Worm (Caenorhabditis elegans): ENCODE data around the gene W05H9.2.

Gene W05H9.2

DNA sequence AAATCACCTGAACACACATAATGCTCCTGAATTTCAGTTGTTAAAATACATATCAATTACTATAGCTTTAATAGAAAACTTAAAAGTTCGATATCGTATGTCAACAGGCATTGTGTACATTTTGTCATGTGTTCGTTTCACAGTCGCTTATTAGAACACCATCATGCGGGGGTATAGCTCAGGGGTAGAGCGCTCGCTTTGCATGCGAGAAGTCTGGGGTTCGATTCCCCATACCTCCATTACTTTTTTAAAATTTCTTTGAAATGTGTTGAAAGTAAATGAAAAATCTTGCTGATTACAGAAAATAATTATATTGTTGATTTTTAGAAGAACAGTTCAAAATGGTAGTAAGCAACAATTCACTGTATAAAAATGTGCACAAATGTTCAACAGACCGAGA is 19.3 kb downstream of the W05H9.2 start:
- TF ChIP-seq ztf-25 (GFP tag; IDR thresholded peaks at IDR 0.05) = peak; percentile 94
- no peak for TF ChIP-seq F10E7.11 (tag; optimal IDR thresholded peaks at IDR 0.05)
- no peak for TF ChIP-seq ztf-3 (GFP tag; optimal IDR thresholded peaks at IDR 0.05)
- TF ChIP-seq tlf-1 (GFP tag; optimal IDR thresholded peaks at IDR 0.05) = peak; percentile 40
- no peak for TF ChIP-seq C06A6.2 (GFP tag; conservative IDR thresholded peaks at IDR 0.05)
- TF ChIP-seq lin-35 (GFP tag; optimal IDR thresholded peaks at IDR 0.05) = peak in 1 of 3 experiments; percentile 46
- TF ChIP-seq cebp-2 (GFP tag; IDR thresholded peaks at IDR 0.05) = 0 out of 2 replicates have a peak, but pooled peaks have one; percentile 88
- TF ChIP-seq ceh-79 (tag; optimal IDR thresholded peaks at IDR 0.05) = no peak
- TF ChIP-seq nhr-120 (GFP tag; IDR thresholded peaks at IDR 0.05) = no peak
- TF ChIP-seq attf-5 (GFP tag; optimal IDR thresholded peaks at IDR 0.05) = peak; percentile 56
- peak; percentile 97 for TF ChIP-seq lin-26 (GFP tag; IDR thresholded peaks at IDR 0.05)
- TF ChIP-seq somi-1 (GFP tag; optimal IDR thresholded peaks at IDR 0.05) = peak; percentile 79
- TF ChIP-seq F55B11.4 (tag; optimal IDR thresholded peaks at IDR 0.05; ENCODE audit: borderline replicate concordance, insufficient read depth) = no peak
- TF ChIP-seq dox-1 (GFP tag; IDR thresholded peaks at IDR 0.05) = peak; percentile 62; the same call in 1 of the 2 replicates
- TF ChIP-seq mxl-1 (tag; optimal IDR thresholded peaks at IDR 0.05) = peak; percentile 90
- TF ChIP-seq chd-7 (tag; optimal IDR thresholded peaks at IDR 0.05) = peak; percentile 69
- TF ChIP-seq F37B4.10 (GFP tag; IDR thresholded peaks at IDR 0.05) = no peak
- no peak for TF ChIP-seq lin-40 (tag; optimal IDR thresholded peaks at IDR 0.05)
- TF ChIP-seq B0035.1 (tag; optimal IDR thresholded peaks at IDR 0.05) = peak; percentile 37
- TF ChIP-seq xnd-1 (tag; optimal IDR thresholded peaks at IDR 0.05) = no peak
- TF ChIP-seq mel-28 (tag; optimal IDR thresholded peaks at IDR 0.05; ENCODE audit: borderline replicate concordance) = no peak
- no peak for TF ChIP-seq aptf-2 (GFP tag; conservative IDR thresholded peaks at IDR 0.05)
- TF ChIP-seq lag-1 (GFP tag; IDR thresholded peaks at IDR 0.05) = no peak
- TF ChIP-seq madf-6 (GFP tag; IDR thresholded peaks at IDR 0.05) = peak; percentile 58
- no peak for TF ChIP-seq ceh-58 (GFP tag; IDR thresholded peaks at IDR 0.05)
- 0 out of 2 replicates have a peak, but pooled peaks have one; percentile 50 for TF ChIP-seq hsf-1 (GFP tag; IDR thresholded peaks at IDR 0.05)
- TF ChIP-seq ztf-18 (tag; optimal IDR thresholded peaks at IDR 0.05) = peak; percentile 69
- TF ChIP-seq F33H1.4 (GFP tag; IDR thresholded peaks at IDR 0.05) = no peak
- no peak for TF ChIP-seq lir-1 (GFP tag; conservative IDR thresholded peaks at IDR 0.05)
- TF ChIP-seq lsl-1 (GFP tag; optimal IDR thresholded peaks at IDR 0.05) = peak; percentile 3
- peak; percentile 80 for TF ChIP-seq ekl-4 (GFP tag; IDR thresholded peaks at IDR 0.05)
- 0 out of 2 replicates have a peak, but pooled peaks have one; percentile 57 for TF ChIP-seq hmg-20 (GFP tag; IDR thresholded peaks at IDR 0.05)
- peak; percentile 76 for TF ChIP-seq pbrm-1 (GFP tag; IDR thresholded peaks at IDR 0.05)
- peak; percentile 27 for TF ChIP-seq F49E8.2 (tag; optimal IDR thresholded peaks at IDR 0.05; ENCODE audit: insufficient read depth)
- TF ChIP-seq him-1 (tag; optimal IDR thresholded peaks at IDR 0.05) = peak; percentile 97
- TF ChIP-seq ccch-3 (GFP tag; optimal IDR thresholded peaks at IDR 0.05) = no peak
- peak; percentile 5 for TF ChIP-seq ceh-27 (GFP tag; optimal IDR thresholded peaks at IDR 0.05)
- TF ChIP-seq unc-130 (GFP tag; optimal IDR thresholded peaks at IDR 0.05) = peak; percentile 39
- peak; percentile 65 for TF ChIP-seq lsy-27 (tag; optimal IDR thresholded peaks at IDR 0.05; ENCODE audit: borderline replicate concordance, insufficient read depth)
- peak; percentile 64 for TF ChIP-seq hlh-12 (tag; optimal IDR thresholded peaks at IDR 0.05)
- peak in 1 of 2 experiments; percentile 48 for TF ChIP-seq let-607 (tag; optimal IDR thresholded peaks at IDR 0.05)
- TF ChIP-seq Y53F4B.3 (GFP tag; IDR thresholded peaks at IDR 0.05) = no peak
- peak; percentile 97 for TF ChIP-seq rpc-1 (optimal IDR thresholded peaks at IDR 0.05)
- TF ChIP-seq rpc-1 (tag; optimal IDR thresholded peaks at IDR 0.05) = peak; percentile 100
- TF ChIP-seq ztf-22 (GFP tag; optimal IDR thresholded peaks at IDR 0.05) = no peak
- TF ChIP-seq F52B5.7 (tag; optimal IDR thresholded peaks at IDR 0.05) = peak; percentile 69
- TF ChIP-seq unc-62 (GFP tag; optimal IDR thresholded peaks at IDR 0.05) = no peak
- no peak for TF ChIP-seq K12H6.12 (tag; optimal IDR thresholded peaks at IDR 0.05)
- no peak for TF ChIP-seq dpff-1 (tag; optimal IDR thresholded peaks at IDR 0.05)

Data from whole organism, young adult.